Fruit fly (Drosophila melanogaster) whole organism, prepupa: ENCODE results near the gene plh.

Experiments
- Blimp-1 ChIP-seq: fragments of 200-800 bp; sonication (Bioruptor generic); optimal IDR thresholded peaks from 3 replicates; lab custom pipeline; 2017; ENCODE audit warnings: missing biosample characterization, missing genetic modification characterization, mild to moderate bottlenecking, moderate library complexity, missing genetic modification reagents
- CG10631 ChIP-seq: fragments of 200-800 bp; sonication (Bioruptor generic); optimal IDR thresholded peaks from 2 replicates; lab custom pipeline; 2016; ENCODE audit warnings: missing biosample characterization, missing genetic modification characterization
- CG10669 ChIP-seq: fragments of 200-800 bp; sonication (Bioruptor generic); optimal IDR thresholded peaks from 3 replicates; lab custom pipeline; 2018; ENCODE audit warnings: missing biosample characterization, mild to moderate bottlenecking, missing genetic modification characterization, moderate library complexity
- CG11762 ChIP-seq: fragments of 200-800 bp; sonication (Bioruptor generic); optimal IDR thresholded peaks from 3 replicates; lab custom pipeline; 2016; ENCODE audit warnings: missing biosample characterization, missing genetic modification characterization; ENCODE audit not compliant: insufficient read depth
- CG15336 ChIP-seq: fragments of 200-800 bp; sonication (Bioruptor generic); IDR thresholded peaks from 2 replicates; pipeline ENCODE4 v1.3.6; 2022; ENCODE audit warnings: missing biosample characterization, missing genetic modification characterization
- CG1621 ChIP-seq: fragments of 200-800 bp; sonication (Bioruptor generic); optimal IDR thresholded peaks from 3 replicates; lab custom pipeline; 2018; ENCODE audit warnings: missing biosample characterization, mild to moderate bottlenecking, missing genetic modification characterization
- CG16779 ChIP-seq: fragments of 200-800 bp; sonication (Bioruptor generic); optimal IDR thresholded peaks from 3 replicates; lab custom pipeline; 2017; ENCODE audit warnings: missing biosample characterization, mild to moderate bottlenecking, missing genetic modification characterization
- CG3032 ChIP-seq: fragments of 200-800 bp; optimal IDR thresholded peaks from 2 replicates; lab custom pipeline; 2019; ENCODE audit warnings: missing biosample characterization, mild to moderate bottlenecking, missing genetic modification characterization, moderate library complexity
- CG31627 ChIP-seq: fragments of 200-800 bp; sonication (Bioruptor generic); optimal IDR thresholded peaks from 3 replicates; lab custom pipeline; 2016; ENCODE audit warnings: missing biosample characterization, missing genetic modification characterization
- CG34406 ChIP-seq: fragments of 200-800 bp; sonication (Bioruptor generic); optimal IDR thresholded peaks from 3 replicates; lab custom pipeline; 2016; ENCODE audit warnings: missing biosample characterization, missing genetic modification characterization
- CG3919 ChIP-seq: fragments of 200-800 bp; sonication (Bioruptor generic); optimal IDR thresholded peaks from 3 replicates; lab custom pipeline; 2016; ENCODE audit warnings: missing biosample characterization, missing genetic modification characterization
- CG4318 ChIP-seq: fragments of 200-800 bp; sonication (Bioruptor generic); optimal IDR thresholded peaks from 3 replicates; lab custom pipeline; 2017; ENCODE audit warnings: missing biosample characterization, mild to moderate bottlenecking, missing genetic modification characterization
- CG6276 ChIP-seq: fragments of 200-800 bp; sonication (Bioruptor generic); optimal IDR thresholded peaks from 2 replicates; lab custom pipeline; 2017; ENCODE audit warnings: missing biosample characterization, mild to moderate bottlenecking, missing genetic modification characterization
- CG6792 ChIP-seq: fragments of 200-800 bp; sonication (Bioruptor generic); optimal IDR thresholded peaks from 3 replicates; lab custom pipeline; 2016; ENCODE audit warnings: missing biosample characterization, missing genetic modification characterization
- CG6808 ChIP-seq: fragments of 200-800 bp; sonication (Bioruptor generic); optimal IDR thresholded peaks from 3 replicates; lab custom pipeline; 2017; ENCODE audit warnings: missing biosample characterization, missing genetic modification characterization, mild to moderate bottlenecking, moderate library complexity, missing genetic modification reagents
- CG6854 ChIP-seq: fragments of 200-800 bp; sonication (Bioruptor generic); optimal IDR thresholded peaks from 2 replicates; lab custom pipeline; 2017; ENCODE audit warnings: missing biosample characterization, mild to moderate bottlenecking, missing genetic modification characterization
- CG7368 ChIP-seq: fragments of 200-800 bp; sonication (Bioruptor generic); optimal IDR thresholded peaks from 3 replicates; lab custom pipeline; 2016; ENCODE audit warnings: missing biosample characterization, missing genetic modification characterization
- CG8119 ChIP-seq: fragments of 200-800 bp; sonication (Bioruptor generic); IDR thresholded peaks from 3 replicates; pipeline ENCODE4 v1.3.6; 2022; ENCODE audit warnings: missing biosample characterization, missing genetic modification characterization
- CG8319 ChIP-seq: fragments of 200-800 bp; sonication (Bioruptor generic); optimal IDR thresholded peaks from 3 replicates; lab custom pipeline; 2016; ENCODE audit warnings: missing biosample characterization, missing genetic modification characterization
- CG8632 ChIP-seq: fragments of 200-800 bp; sonication (Bioruptor generic); optimal IDR thresholded peaks from 3 replicates; lab custom pipeline; 2016; ENCODE audit warnings: missing biosample characterization, missing genetic modification characterization
- CG9139 ChIP-seq: fragments of 200-800 bp; sonication (Bioruptor generic); optimal IDR thresholded peaks from 3 replicates; lab custom pipeline; 2017; ENCODE audit warnings: missing biosample characterization, mild to moderate bottlenecking, missing genetic modification characterization
- Eip75B ChIP-seq: fragments of 200-800 bp; sonication (Bioruptor generic); optimal IDR thresholded peaks from 3 replicates; lab custom pipeline; 2016; ENCODE audit warnings: missing biosample characterization, missing genetic modification characterization
- Eip78C ChIP-seq: fragments of 200-800 bp; sonication (Bioruptor generic); peaks from one replicate; lab custom pipeline; 2016; ENCODE audit warnings: missing biosample characterization, missing genetic modification characterization
- Eip93F ChIP-seq: fragments of 200-800 bp; sonication (Bioruptor generic); optimal IDR thresholded peaks from 2 replicates; lab custom pipeline; 2016; ENCODE audit warnings: missing biosample characterization, mild to moderate bottlenecking, missing genetic modification characterization
- Ets21C ChIP-seq: fragments of 200-800 bp; sonication (Bioruptor generic); optimal IDR thresholded peaks from 3 replicates; lab custom pipeline; 2016; ENCODE audit warnings: missing biosample characterization, missing genetic modification characterization
- Gug ChIP-seq: fragments of 200-800 bp; sonication (Bioruptor generic); IDR thresholded peaks from 2 replicates; pipeline ENCODE4 v1.3.6; 2022; ENCODE audit warnings: missing biosample characterization, missing genetic modification characterization
- Hr39 ChIP-seq: fragments of 200-800 bp; sonication (Bioruptor generic); optimal IDR thresholded peaks from 2 replicates; lab custom pipeline; 2016; ENCODE audit warnings: missing biosample characterization, missing genetic modification characterization
- Lpt ChIP-seq: fragments of 200-800 bp; sonication (Bioruptor generic); optimal IDR thresholded peaks from 3 replicates; lab custom pipeline; 2016; ENCODE audit warnings: missing biosample characterization, missing genetic modification characterization
- Met ChIP-seq: fragments of 200-800 bp; sonication (Bioruptor generic); optimal IDR thresholded peaks from 3 replicates; lab custom pipeline; 2016; ENCODE audit warnings: missing biosample characterization, missing genetic modification characterization
- OdsH ChIP-seq: fragments of 200-800 bp; sonication (Bioruptor generic); optimal IDR thresholded peaks from 3 replicates; lab custom pipeline; 2016; ENCODE audit warnings: missing biosample characterization, missing genetic modification characterization
- Smox ChIP-seq: fragments of 200-800 bp; sonication (Bioruptor generic); optimal IDR thresholded peaks from 3 replicates; lab custom pipeline; 2016; ENCODE audit warnings: missing biosample characterization, missing genetic modification characterization
- Sox102F ChIP-seq: fragments of 200-800 bp; sonication (Bioruptor generic); optimal IDR thresholded peaks from 2 replicates; lab custom pipeline; 2016; ENCODE audit warnings: missing biosample characterization, mild to moderate bottlenecking, missing genetic modification characterization
- Sox14 ChIP-seq: fragments of 200-800 bp; sonication (Bioruptor generic); optimal IDR thresholded peaks from 3 replicates; lab custom pipeline; 2016; ENCODE audit warnings: missing biosample characterization, missing genetic modification characterization
- dac ChIP-seq: fragments of 200-800 bp; sonication (Bioruptor generic); optimal IDR thresholded peaks from 2 replicates; lab custom pipeline; 2017; ENCODE audit warnings: missing biosample characterization, mild to moderate bottlenecking, missing genetic modification characterization
- dsx ChIP-seq: fragments of 200-800 bp; optimal IDR thresholded peaks from 3 replicates; lab custom pipeline; 2019; ENCODE audit warnings: missing biosample characterization, mild to moderate bottlenecking, missing genetic modification characterization, moderate library complexity; ENCODE audit not compliant: poor library complexity, severe bottlenecking
- eg ChIP-seq: fragments of 200-800 bp; sonication (Bioruptor generic); IDR thresholded peaks from 3 replicates; pipeline ENCODE4 v1.3.6; 2022; ENCODE audit warnings: missing biosample characterization, missing genetic modification characterization
- fd59A ChIP-seq: fragments of 200-800 bp; sonication (Bioruptor generic); optimal IDR thresholded peaks from 2 replicates; lab custom pipeline; 2017; ENCODE audit warnings: missing biosample characterization, mild to moderate bottlenecking, missing genetic modification characterization, missing genetic modification reagents
- fd85E ChIP-seq: fragments of 200-800 bp; sonication (Bioruptor generic); optimal IDR thresholded peaks from 3 replicates; lab custom pipeline; 2016; ENCODE audit warnings: missing biosample characterization, missing genetic modification characterization
- fkh ChIP-seq: fragments of 200-800 bp; sonication (Bioruptor generic); optimal IDR thresholded peaks from 3 replicates; lab custom pipeline; 2017; ENCODE audit warnings: missing biosample characterization, mild to moderate bottlenecking, missing genetic modification characterization, moderate library complexity
- lz ChIP-seq: fragments of 200-800 bp; sonication (Bioruptor generic); optimal IDR thresholded peaks from 3 replicates; lab custom pipeline; 2016; ENCODE audit warnings: missing biosample characterization, missing genetic modification characterization
- net ChIP-seq: fragments of 200-800 bp; sonication (Bioruptor generic); optimal IDR thresholded peaks from 3 replicates; lab custom pipeline; 2016; ENCODE audit warnings: missing biosample characterization, missing genetic modification characterization
- pdm3 ChIP-seq: fragments of 200-800 bp; sonication (Bioruptor generic); optimal IDR thresholded peaks from 3 replicates; lab custom pipeline; 2016; ENCODE audit warnings: missing biosample characterization, missing genetic modification characterization
- spab ChIP-seq: fragments of 200-800 bp; sonication (Bioruptor generic); optimal IDR thresholded peaks from 2 replicates; lab custom pipeline; 2017; ENCODE audit warnings: missing biosample characterization, mild to moderate bottlenecking, missing genetic modification characterization, missing genetic modification reagents
- ss ChIP-seq, 2 experiments: fragments of 200-800 bp; sonication (Bioruptor generic); optimal IDR thresholded peaks; 2 replicates in 1 of 2; 3 replicates in 1 of 2; lab custom pipeline; 2017 to 2018; ENCODE audit warnings: mild to moderate bottlenecking in 2 of 2, missing biosample characterization in 2 of 2, missing genetic modification characterization in 2 of 2, moderate library complexity in 1 of 2
- svp ChIP-seq: fragments of 200-800 bp; sonication (Bioruptor generic); peaks from one replicate; lab custom pipeline; 2016; ENCODE audit warnings: missing biosample characterization, missing genetic modification characterization
- topi ChIP-seq: fragments of 200-800 bp; sonication (Bioruptor generic); optimal IDR thresholded peaks from 3 replicates; lab custom pipeline; 2016; ENCODE audit warnings: missing biosample characterization, missing genetic modification characterization

The plh gene

dm6 chr3R:4997399-4998203, 13.2 kb downstream of the plh start (continued):
- TF ChIP-seq CG11762 (GFP tag; lab: Kevin White, UChicago) (peak; percentile 72), CG10669 (GFP tag; lab: Kevin White, UChicago) (peak; percentile 72), CG6276 (no peak), ss (GFP tag; optimal IDR thresholded peaks at IDR 0.05; lab: Kevin White, UChicago) (peak in 1 of 2 experiments; percentile 61), CG34406 (GFP tag; lab: Kevin White, UChicago) (peak; percentile 83), Eip78C (peak; percentile 96), CG6792 (peak; percentile 85), Lpt (GFP tag; lab: Kevin White, UChicago) (no peak), CG1621 (tag; lab: Kevin White, UChicago) (peak; percentile 42), lz (GFP tag; lab: Kevin White, UChicago) (peak; percentile 92), CG31627 (GFP tag; lab: Kevin White, UChicago) (peak; percentile 93), Sox14 (GFP tag; lab: Kevin White, UChicago) (peak; percentile 81), CG8319 (peak; percentile 83), CG8632 (peak; percentile 81), dsx (GFP tag; lab: Kevin White, UChicago) (peak; percentile 59), Eip93F (GFP tag; lab: Kevin White, UChicago) (peak; percentile 74), Ets21C (GFP tag; lab: Kevin White, UChicago) (peak; percentile 85), CG15336 (no peak; the same call in 1 of the 2 replicates), fd59A (peak; percentile 49), CG10631 (peak; percentile 81), Met (peak; percentile 90), CG6808 (peak; percentile 47), CG7368 (GFP tag; lab: Kevin White, UChicago) (peak; percentile 65), Smox (GFP tag; lab: Kevin White, UChicago) (peak; percentile 90), CG4318 (GFP tag; lab: Kevin White, UChicago) (no peak), topi (GFP tag; lab: Kevin White, UChicago) (peak; percentile 91), CG8119 (GFP tag; lab: Robert Waterston, UW) (peak; percentile 26; the same call in 1 of the 3 replicates), pdm3 (GFP tag; lab: Kevin White, UChicago) (peak; percentile 80), Blimp-1 (GFP tag; lab: Kevin White, UChicago) (peak; percentile 63), CG6854 (GFP tag; lab: Kevin White, UChicago) (no peak), CG3032 (tag; lab: Kevin White, UChicago) (peak; percentile 70), svp (GFP tag; lab: Kevin White, UChicago) (peak; percentile 97), net (peak; percentile 52), dac (no peak), CG9139 (GFP tag; lab: Kevin White, UChicago) (peak; percentile 53), spab (GFP tag; lab: Kevin White, UChicago) (peak; percentile 51), OdsH (GFP tag; lab: Kevin White, UChicago) (peak; percentile 82), CG3919 (GFP tag; lab: Kevin White, UChicago) (peak; percentile 82), CG16779 (no peak)
- TF ChIP-seq, all 60 proteins: peak for 49

- TF ChIP-seq CG6808 = no peak
- no peak for TF ChIP-seq Hr39
- TF ChIP-seq Eip78C = peak; percentile 59
- no peak for TF ChIP-seq CG16779
- TF ChIP-seq CG10631 = no peak
- no peak for TF ChIP-seq Eip75B (GFP tag; lab: Kevin White, UChicago)
- peak; percentile 36 for TF ChIP-seq CG6854 (GFP tag; lab: Kevin White, UChicago)
- TF ChIP-seq CG10669 (GFP tag; lab: Kevin White, UChicago) = no peak
- TF ChIP-seq fkh (GFP tag; lab: Kevin White, UChicago) = peak; percentile 96
- peak; percentile 97 for TF ChIP-seq svp (GFP tag; lab: Kevin White, UChicago)
- no peak for TF ChIP-seq fd85E (GFP tag; lab: Kevin White, UChicago)
- peak; percentile 46 for TF ChIP-seq Met
- TF ChIP-seq eg (GFP tag; lab: Robert Waterston, UW) = 0 out of 3 replicates have a peak, but pooled peaks have one; percentile 18
- peak; percentile 7 for TF ChIP-seq Sox102F (GFP tag; lab: Kevin White, UChicago)
- TF ChIP-seq Gug = 0 out of 2 replicates have a peak, but pooled peaks have one; percentile 10
- TF ChIP-seq, all 60 proteins: peak for 8
These were observed 14.3 kb downstream of the plh start for dm6 chr3R:4996529-4996975.
